Worm (Caenorhabditis elegans): ENCODE results near the gene pkg-2.
A peak's percentile ranks its signal among the peaks of the same experiment; 100 is the strongest.

Gene pkg-2

ce11 chrIV:8529039-8529438 is 8.3 kb downstream of the pkg-2 start (continued):
- TF ChIP-seq eor-1 (tag; optimal IDR thresholded peaks at IDR 0.05) (no peak), nhr-76 (tag; optimal IDR thresholded peaks at IDR 0.05) (no peak)

DNA sequence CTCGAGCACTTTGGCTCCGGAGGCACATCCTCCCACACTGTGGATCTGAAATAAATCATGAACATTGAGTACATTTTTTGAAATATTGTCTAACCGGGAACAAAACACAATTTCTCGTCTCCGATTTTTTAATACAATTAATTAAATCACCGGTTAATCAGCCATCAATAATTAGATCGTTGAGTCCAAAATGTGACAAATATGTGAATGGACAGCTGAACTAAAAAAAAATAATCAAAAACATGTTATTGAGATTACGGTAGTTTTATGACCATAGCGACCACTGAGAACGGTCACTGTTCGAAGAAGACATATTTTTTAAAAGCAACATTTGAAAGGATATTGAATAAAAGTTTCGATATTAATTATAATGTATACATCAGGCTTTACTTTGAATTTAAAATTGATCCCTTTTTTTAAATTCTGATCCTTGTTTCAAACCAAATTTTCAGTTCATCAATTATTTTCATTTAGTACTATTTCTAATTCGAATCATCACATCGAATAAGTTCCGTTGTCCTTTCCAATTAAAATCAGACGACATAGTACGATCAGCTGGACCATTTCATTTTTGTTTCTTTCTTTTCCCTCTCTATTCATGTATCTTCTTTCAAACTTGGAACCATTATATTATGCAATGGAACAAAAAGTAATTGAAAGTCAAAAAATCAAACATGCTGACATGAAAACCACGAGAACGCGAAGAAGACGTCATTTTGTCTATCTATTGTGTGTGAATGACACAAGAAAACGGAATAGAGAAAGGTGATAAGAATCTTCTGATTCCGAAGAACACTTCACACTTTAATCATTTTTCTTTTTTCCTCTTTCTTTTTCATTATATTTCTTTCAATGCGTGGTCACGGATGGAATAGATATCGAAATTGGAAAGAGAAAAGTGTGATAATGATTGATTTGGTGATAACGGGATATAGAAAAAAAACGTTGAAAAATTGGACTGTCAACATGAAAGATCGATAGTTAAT is 9.6 kb downstream of the pkg-2 start:
- TF ChIP-seq nhr-28 (tag; optimal IDR thresholded peaks at IDR 0.05) (no peak), elt-2 (tag; optimal IDR thresholded peaks at IDR 0.05) (peak; percentile 100), ztf-11 (tag; optimal IDR thresholded peaks at IDR 0.05) (no peak), nfya-1 (tag; optimal IDR thresholded peaks at IDR 0.05; ENCODE audit: insufficient read depth) (no peak), tbx-2 (tag; optimal IDR thresholded peaks at IDR 0.05) (no peak), fkh-10 (GFP tag; optimal IDR thresholded peaks at IDR 0.05) (no peak), mdl-1 (tag; optimal IDR thresholded peaks at IDR 0.05) (peak; percentile 73), ceh-9 (tag; optimal IDR thresholded peaks at IDR 0.05) (no peak), aly-2 (tag; optimal IDR thresholded peaks at IDR 0.05) (no peak), nhr-77 (tag; optimal IDR thresholded peaks at IDR 0.05) (no peak), nhr-11 (tag; optimal IDR thresholded peaks at IDR 0.05) (no peak), lsy-12 (tag; optimal IDR thresholded peaks at IDR 0.05) (peak; percentile 50), ZK546.5 (tag; optimal IDR thresholded peaks at IDR 0.05) (no peak), ceh-28 (tag; optimal IDR thresholded peaks at IDR 0.05) (peak; percentile 64), lin-15B (tag; optimal IDR thresholded peaks at IDR 0.05) (no peak), nhr-25 (tag; optimal IDR thresholded peaks at IDR 0.05) (peak; percentile 48), fos-1 (tag; optimal IDR thresholded peaks at IDR 0.05) (peak; percentile 87), nhr-12 (tag; optimal IDR thresholded peaks at IDR 0.05) (no peak), elt-1 (tag; optimal IDR thresholded peaks at IDR 0.05) (peak; percentile 37), daf-12 (tag; optimal IDR thresholded peaks at IDR 0.05) (no peak), egl-5 (tag; optimal IDR thresholded peaks at IDR 0.05) (no peak), egl-27 (tag; optimal IDR thresholded peaks at IDR 0.05) (peak; percentile 65), sea-2 (GFP tag; optimal IDR thresholded peaks at IDR 0.05) (no peak), ztf-4 (tag; optimal IDR thresholded peaks at IDR 0.05) (peak; percentile 45), unc-39 (tag; optimal IDR thresholded peaks at IDR 0.05) (no peak), nhr-43 (tag; optimal IDR thresholded peaks at IDR 0.05; ENCODE audit: poor library complexity, severe bottlenecking) (peak; percentile 85), nhr-76 (tag; optimal IDR thresholded peaks at IDR 0.05) (no peak), pha-4 (tag; optimal IDR thresholded peaks at IDR 0.05) (peak; percentile 60), unc-62 (GFP tag; optimal IDR thresholded peaks at IDR 0.05) (peak; percentile 69), elt-3 (tag; optimal IDR thresholded peaks at IDR 0.05) (peak; percentile 95 to 99 (median 95)), pqm-1 (tag; optimal IDR thresholded peaks at IDR 0.05) (peak; percentile 99), fkh-2 (tag; optimal IDR thresholded peaks at IDR 0.05) (no peak), mml-1 (tag; optimal IDR thresholded peaks at IDR 0.05) (no peak), ama-1 (optimal IDR thresholded peaks at IDR 0.05) (no peak), snpc-4 (tag; optimal IDR thresholded peaks at IDR 0.05) (no peak), zag-1 (tag; optimal IDR thresholded peaks at IDR 0.05) (no peak), eor-1 (tag; optimal IDR thresholded peaks at IDR 0.05) (no peak), ceh-16 (tag; optimal IDR thresholded peaks at IDR 0.05) (no peak), jun-1 (tag; optimal IDR thresholded peaks at IDR 0.05) (peak; percentile 95), R02D3.7 (tag; optimal IDR thresholded peaks at IDR 0.05) (no peak), lin-39 (tag; optimal IDR thresholded peaks at IDR 0.05) (no peak), hmg-11 (tag; optimal IDR thresholded peaks at IDR 0.05) (no peak), nhr-237 (tag; optimal IDR thresholded peaks at IDR 0.05) (no peak), skn-1 (tag; optimal IDR thresholded peaks at IDR 0.05) (peak; percentile 45), nhr-23 (tag; optimal IDR thresholded peaks at IDR 0.05) (peak; percentile 92), ceh-82 (tag; optimal IDR thresholded peaks at IDR 0.05) (no peak), nhr-67 (tag; optimal IDR thresholded peaks at IDR 0.05) (no peak)
